Worm (Caenorhabditis elegans) whole organism, L4 larva: ENCODE measurements around the gene pqn-54.

Experiments
- F10B5.3 ChIP-seq: sonication (generic microtip); optimal IDR thresholded peaks from 2 replicates; lab custom pipeline; 2016; ENCODE audit warnings: mild to moderate bottlenecking, missing genetic modification characterization, missing compliant biosample characterization
- T20F7.1 ChIP-seq: fragments of 200-800 bp; sonication (Bioruptor generic); optimal IDR thresholded peaks from 2 replicates; lab custom pipeline; 2018; ENCODE audit warnings: mild to moderate bottlenecking, missing genetic modification characterization, missing compliant biosample characterization
- T26A8.4 ChIP-seq: fragments of 200-800 bp; sonication (Bioruptor generic); IDR thresholded peaks from 2 replicates; pipeline ENCODE4 v1.3.6; 2022; ENCODE audit warnings: missing genetic modification characterization, missing compliant biosample characterization
- Y75B8A.6 ChIP-seq: fragments of 200-800 bp; sonication (Bioruptor generic); IDR thresholded peaks from 2 replicates; pipeline ENCODE4 v1.3.6; 2022; ENCODE audit warnings: missing genetic modification reagents, missing genetic modification characterization, missing compliant biosample characterization
- ZK546.5 ChIP-seq, 2 experiments: sonication (generic microtip); optimal IDR thresholded peaks; 2 replicates each; lab custom pipeline; 2017; ENCODE audit warnings: missing biosample characterization in 2 of 2, missing genetic modification characterization in 2 of 2
- aha-1 ChIP-seq: fragments of 150-350 bp; peaks from one replicate; lab custom pipeline; 2014; ENCODE audit warnings: missing biosample characterization, missing genetic modification characterization
- aly-2 ChIP-seq: sonication (generic microtip); optimal IDR thresholded peaks from 2 replicates; lab custom pipeline; 2018; ENCODE audit warnings: missing biosample characterization, missing genetic modification characterization
- arid-1 ChIP-seq: fragments of 200-800 bp; sonication (Bioruptor generic); conservative IDR thresholded peaks from 2 replicates; pipeline ENCODE4 v1.3.6; 2022; ENCODE audit warnings: missing genetic modification reagents, missing genetic modification characterization, missing compliant biosample characterization
- ceh-20 ChIP-seq: fragments of 200-800 bp; sonication (Bioruptor generic); IDR thresholded peaks from 2 replicates; pipeline ENCODE4 v1.3.6; 2022; ENCODE audit warnings: missing genetic modification reagents, missing genetic modification characterization, missing compliant biosample characterization
- ceh-32 ChIP-seq: sonication (generic microtip); optimal IDR thresholded peaks from 2 replicates; lab custom pipeline; 2016; ENCODE audit warnings: mild to moderate bottlenecking, missing genetic modification characterization, missing compliant biosample characterization; ENCODE audit not compliant: poor library complexity
- daf-12 ChIP-seq: fragments of 150-350 bp; optimal IDR thresholded peaks from 2 replicates; lab custom pipeline; 2014; ENCODE audit warnings: missing biosample characterization, missing genetic modification reagents, missing genetic modification characterization
- daf-16 ChIP-seq, 3 experiments: sonication (generic microtip); optimal IDR thresholded peaks; 2 replicates each; lab custom pipeline; 2016 to 2017; ENCODE audit warnings: missing genetic modification characterization in 3 of 3, missing genetic modification reagents in 3 of 3, mild to moderate bottlenecking in 2 of 3, missing compliant biosample characterization in 2 of 3, missing biosample characterization in 1 of 3, moderate library complexity in 1 of 3
- daf-19 ChIP-seq: fragments of 200-800 bp; sonication (Bioruptor generic); conservative IDR thresholded peaks from 2 replicates; pipeline ENCODE4 v1.3.6; 2022; ENCODE audit warnings: missing genetic modification characterization, missing compliant biosample characterization
- dmd-6 ChIP-seq: fragments of 200-800 bp; sonication (Bioruptor generic); IDR thresholded peaks from 2 replicates; pipeline ENCODE4 v1.3.6; 2022; ENCODE audit warnings: missing genetic modification reagents, missing genetic modification characterization, missing compliant biosample characterization
- duxl-1 ChIP-seq: sonication (generic microtip); optimal IDR thresholded peaks from 2 replicates; lab custom pipeline; 2016; ENCODE audit warnings: mild to moderate bottlenecking, missing genetic modification characterization, moderate library complexity, missing compliant biosample characterization; ENCODE audit not compliant: poor library complexity
- dve-1 ChIP-seq: sonication (generic microtip); optimal IDR thresholded peaks from 2 replicates; lab custom pipeline; 2017; ENCODE audit warnings: antibody characterized with exemption, mild to moderate bottlenecking, missing genetic modification characterization, missing compliant biosample characterization; ENCODE audit not compliant: insufficient read depth
- egl-27 ChIP-seq: sonication (generic microtip); optimal IDR thresholded peaks from 3 replicates; lab custom pipeline; 2017; ENCODE audit warnings: missing biosample characterization, missing genetic modification reagents, missing genetic modification characterization
- gei-8 ChIP-seq: fragments of 200-800 bp; sonication (Bioruptor generic); optimal IDR thresholded peaks from 2 replicates; lab custom pipeline; 2018; ENCODE audit warnings: mild to moderate bottlenecking, missing genetic modification characterization, missing compliant biosample characterization
- hif-1 ChIP-seq, 2 experiments: sonication (generic microtip); optimal IDR thresholded peaks; 2 replicates each; lab custom pipeline; 2016 to 2017; ENCODE audit warnings: missing compliant biosample characterization in 2 of 2, missing genetic modification characterization in 2 of 2, missing genetic modification reagents in 2 of 2, missing genotype in 2 of 2, mild to moderate bottlenecking in 1 of 2
- hlh-11 ChIP-seq: fragments of 200-800 bp; sonication (Bioruptor generic); optimal IDR thresholded peaks from 2 replicates; lab custom pipeline; 2018; ENCODE audit warnings: mild to moderate bottlenecking, missing genetic modification characterization, missing compliant biosample characterization
- hlh-30 ChIP-seq: sonication (generic microtip); optimal IDR thresholded peaks from 2 replicates; lab custom pipeline; 2017; ENCODE audit warnings: antibody characterized with exemption, mild to moderate bottlenecking, missing genetic modification characterization, missing compliant biosample characterization; ENCODE audit not compliant: insufficient read depth
- jun-1 ChIP-seq: fragments of 150-350 bp; optimal IDR thresholded peaks from 2 replicates; lab custom pipeline; 2014; ENCODE audit warnings: missing biosample characterization, missing genetic modification reagents, missing genetic modification characterization
- lin-1 ChIP-seq: fragments of 200-800 bp; sonication (Bioruptor generic); IDR thresholded peaks from 2 replicates; pipeline ENCODE4 v1.3.6; 2022; ENCODE audit warnings: missing genetic modification reagents, missing genetic modification characterization, missing compliant biosample characterization
- lin-15B ChIP-seq: fragments of 150-350 bp; sonication (generic microtip); optimal IDR thresholded peaks from 3 replicates; lab custom pipeline; 2014; ENCODE audit warnings: missing biosample characterization, missing genetic modification characterization
- lin-39 ChIP-seq: fragments of 150-350 bp; optimal IDR thresholded peaks from 2 replicates; lab custom pipeline; 2014; ENCODE audit warnings: missing biosample characterization, missing genetic modification reagents, missing genetic modification characterization
- lir-3 ChIP-seq: sonication (generic microtip); optimal IDR thresholded peaks from 2 replicates; lab custom pipeline; 2016; ENCODE audit warnings: mild to moderate bottlenecking, missing genetic modification characterization, missing compliant biosample characterization
- mxl-2 ChIP-seq: fragments of 200-800 bp; sonication (Bioruptor generic); conservative IDR thresholded peaks from 2 replicates; pipeline ENCODE4 v1.3.6; 2022; ENCODE audit warnings: missing genetic modification reagents, missing genetic modification characterization, missing compliant biosample characterization
- mxl-3 ChIP-seq: fragments of 200-800 bp; sonication (Bioruptor generic); optimal IDR thresholded peaks from 2 replicates; lab custom pipeline; 2018; ENCODE audit warnings: mild to moderate bottlenecking, missing genetic modification characterization, missing compliant biosample characterization
- nhr-102 ChIP-seq: sonication (generic microtip); optimal IDR thresholded peaks from 2 replicates; lab custom pipeline; 2016; ENCODE audit warnings: mild to moderate bottlenecking, missing genetic modification characterization, moderate library complexity, missing compliant biosample characterization
- nhr-11 ChIP-seq: fragments of 150-350 bp; optimal IDR thresholded peaks from 2 replicates; lab custom pipeline; 2014; ENCODE audit warnings: missing biosample characterization, missing genetic modification characterization
- nhr-237 ChIP-seq: sonication (generic microtip); optimal IDR thresholded peaks from 2 replicates; lab custom pipeline; 2017; ENCODE audit warnings: missing biosample characterization, missing genetic modification characterization
- nhr-28 ChIP-seq: fragments of 150-350 bp; optimal IDR thresholded peaks from 2 replicates; lab custom pipeline; 2014; ENCODE audit warnings: missing biosample characterization, missing genetic modification characterization
- nhr-42 ChIP-seq: fragments of 200-800 bp; sonication (Bioruptor generic); IDR thresholded peaks from 2 replicates; pipeline ENCODE4 v1.3.6; 2022; ENCODE audit warnings: missing genetic modification characterization, missing compliant biosample characterization
- nhr-48 ChIP-seq: sonication (generic microtip); optimal IDR thresholded peaks from 2 replicates; lab custom pipeline; 2016; ENCODE audit warnings: mild to moderate bottlenecking, missing genetic modification characterization, missing compliant biosample characterization
- nhr-77 ChIP-seq: fragments of 150-350 bp; optimal IDR thresholded peaks from 2 replicates; lab custom pipeline; 2014; ENCODE audit warnings: missing biosample characterization, missing genetic modification characterization
- php-3 ChIP-seq: fragments of 200-800 bp; sonication (Bioruptor generic); IDR thresholded peaks from 2 replicates; pipeline ENCODE4 v1.3.6; 2022; ENCODE audit warnings: missing genetic modification reagents, missing genetic modification characterization, missing compliant biosample characterization
- pqm-1 ChIP-seq: sonication (generic microtip); optimal IDR thresholded peaks from 2 replicates; lab custom pipeline; 2017; ENCODE audit warnings: missing biosample characterization, missing genetic modification characterization
- rbr-2 ChIP-seq: sonication (generic microtip); optimal IDR thresholded peaks from 2 replicates; lab custom pipeline; 2016; ENCODE audit warnings: missing genotype, missing genetic modification characterization, missing compliant biosample characterization
- sdz-12 ChIP-seq: fragments of 200-800 bp; sonication (Bioruptor generic); optimal IDR thresholded peaks from 2 replicates; lab custom pipeline; 2018; ENCODE audit warnings: mild to moderate bottlenecking, missing genetic modification characterization, missing compliant biosample characterization
- set-16 ChIP-seq: fragments of 200-800 bp; sonication (Bioruptor generic); IDR thresholded peaks from 2 replicates; pipeline ENCODE4 v1.3.6; 2022; ENCODE audit warnings: missing genetic modification reagents, missing genetic modification characterization, missing compliant biosample characterization
- snpc-4 ChIP-seq: fragments of 150-350 bp; optimal IDR thresholded peaks from 2 replicates; lab custom pipeline; 2014; ENCODE audit warnings: missing biosample characterization, missing genetic modification characterization
- vab-7 ChIP-seq: fragments of 200-800 bp; sonication (Bioruptor generic); IDR thresholded peaks from 2 replicates; pipeline ENCODE4 v1.3.6; 2022; ENCODE audit warnings: missing genetic modification reagents, missing genetic modification characterization, missing compliant biosample characterization
- zag-1 ChIP-seq: fragments of 150-350 bp; optimal IDR thresholded peaks from 2 replicates; lab custom pipeline; 2014; ENCODE audit warnings: missing biosample characterization, missing genetic modification characterization
- zfp-2 ChIP-seq: sonication (generic microtip); optimal IDR thresholded peaks from 2 replicates; lab custom pipeline; 2016; ENCODE audit warnings: mild to moderate bottlenecking, missing genetic modification characterization, missing compliant biosample characterization
- zfp-3 ChIP-seq: fragments of 200-800 bp; sonication (Bioruptor generic); conservative IDR thresholded peaks from 2 replicates; pipeline ENCODE4 v1.3.6; 2022; ENCODE audit warnings: missing genetic modification reagents, missing genetic modification characterization, missing compliant biosample characterization
- zip-11 ChIP-seq: fragments of 200-800 bp; sonication (Bioruptor generic); IDR thresholded peaks from 2 replicates; pipeline ENCODE4 v1.3.6; 2022; ENCODE audit warnings: missing genetic modification characterization, missing compliant biosample characterization
- zip-2 ChIP-seq: fragments of 150-350 bp; optimal IDR thresholded peaks from 2 replicates; lab custom pipeline; 2014; ENCODE audit warnings: missing biosample characterization, missing genetic modification characterization

pqn-54 gene

ce11 chrV:1456614-1457013, 8.2 kb upstream of the pqn-54 start (continued):
- TF ChIP-seq zfp-2 (tag; lab: Kevin White, UChicago) (no peak), dve-1 (tag; lab: Kevin White, UChicago) (peak; percentile 95), vab-7 (GFP tag; lab: Robert Waterston, UW) (no peak), nhr-102 (tag; lab: Kevin White, UChicago) (peak; percentile 65), snpc-4 (tag; lab: Kevin White, UChicago) (no peak), arid-1 (no peak), F10B5.3 (no peak), zfp-3 (GFP tag; lab: Robert Waterston, UW) (no peak), nhr-42 (GFP tag; lab: Robert Waterston, UW) (no peak), mxl-3 (no peak), daf-12 (tag; lab: Kevin White, UChicago) (no peak), hlh-30 (tag; lab: Kevin White, UChicago) (peak; percentile 35), zip-11 (GFP tag; lab: Robert Waterston, UW) (no peak), set-16 (GFP tag; lab: Robert Waterston, UW) (no peak), Y75B8A.6 (GFP tag; lab: Robert Waterston, UW) (no peak), T20F7.1 (GFP tag; lab: Kevin White, UChicago) (no peak), nhr-77 (peak; percentile 89), pqm-1 (no peak), lir-3 (tag; lab: Kevin White, UChicago) (no peak), zip-2 (no peak), nhr-28 (tag; lab: Kevin White, UChicago) (peak; percentile 72), daf-19 (no peak), T26A8.4 (GFP tag; lab: Robert Waterston, UW) (no peak), sdz-12 (GFP tag; lab: Kevin White, UChicago) (no peak), zag-1 (tag; lab: Kevin White, UChicago) (no peak), jun-1 (no peak), rbr-2 (tag; lab: Kevin White, UChicago) (no peak), lin-1 (GFP tag; lab: Robert Waterston, UW) (no peak), lin-39 (tag; lab: Kevin White, UChicago) (no peak), nhr-48 (tag; lab: Kevin White, UChicago) (peak; percentile 72), nhr-237 (tag; lab: Kevin White, UChicago) (no peak)

DNA sequence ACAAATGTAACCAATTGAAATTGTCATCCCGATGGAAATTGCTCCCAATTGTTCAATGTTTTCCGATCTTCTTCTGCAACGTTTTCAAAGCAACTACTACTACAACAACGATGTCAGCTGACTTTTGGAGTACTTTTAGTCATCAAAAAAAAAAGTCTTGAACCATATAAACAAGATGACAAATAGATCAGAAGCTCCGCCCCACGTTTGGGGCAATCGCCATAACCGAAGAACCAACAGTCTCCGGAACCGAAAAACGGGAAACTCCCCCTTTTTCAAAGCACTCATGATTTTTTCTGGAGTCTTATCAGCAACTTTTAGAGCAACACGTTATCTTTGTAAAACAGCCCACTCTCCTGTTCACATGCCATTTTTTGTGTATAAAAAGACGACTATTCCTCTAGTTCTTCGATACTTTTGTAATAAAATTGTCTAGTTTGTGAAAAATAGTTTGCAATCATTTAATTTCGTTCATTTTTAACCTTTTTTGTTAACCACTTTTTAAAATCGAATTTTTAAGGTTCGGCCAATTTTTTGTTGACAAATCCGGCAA, 5.3 kb upstream of the pqn-54 start:
- TF ChIP-seq hlh-11 (tag; lab: Kevin White, UChicago), result peak; percentile 66
- TF ChIP-seq aly-2 (tag; lab: Kevin White, UChicago), result no peak
- peak; percentile 81 for TF ChIP-seq dmd-6 (GFP tag; lab: Robert Waterston, UW)
- no peak for TF ChIP-seq ceh-32 (tag; lab: Kevin White, UChicago)
- TF ChIP-seq nhr-77, result peak; percentile 47
- no peak for TF ChIP-seq rbr-2 (tag; lab: Kevin White, UChicago)
- no peak for TF ChIP-seq Y75B8A.6 (GFP tag; lab: Robert Waterston, UW)
- no peak for TF ChIP-seq nhr-11 (tag; lab: Kevin White, UChicago)
- TF ChIP-seq nhr-28 (tag; lab: Kevin White, UChicago), result peak; percentile 67
- no peak for TF ChIP-seq set-16 (GFP tag; lab: Robert Waterston, UW)
- no peak for TF ChIP-seq egl-27 (tag; lab: Kevin White, UChicago)
- no peak for TF ChIP-seq daf-16 (GFP tag; optimal IDR thresholded peaks at IDR 0.05; lab: Kevin White, UChicago)
- TF ChIP-seq daf-16 (tag; optimal IDR thresholded peaks at IDR 0.05; lab: Kevin White, UChicago), result peak; percentile 81
- TF ChIP-seq gei-8 (GFP tag; lab: Kevin White, UChicago), result no peak
- peak; percentile 78 for TF ChIP-seq mxl-2
- TF ChIP-seq php-3 (GFP tag; lab: Robert Waterston, UW), result peak; percentile 18; the same call in 1 of the 2 replicates
- TF ChIP-seq dve-1 (tag; lab: Kevin White, UChicago), result peak; percentile 44
- TF ChIP-seq hlh-30 (tag; lab: Kevin White, UChicago), result peak; percentile 43
- no peak for TF ChIP-seq hif-1 (tag; optimal IDR thresholded peaks at IDR 0.05; lab: Kevin White, UChicago)
- TF ChIP-seq aha-1, result peak; percentile 66
- TF ChIP-seq ZK546.5 (tag; optimal IDR thresholded peaks at IDR 0.05; lab: Kevin White, UChicago), result no peak
- peak; percentile 43 for TF ChIP-seq pqm-1
- no peak for TF ChIP-seq duxl-1
- TF ChIP-seq ceh-20 (GFP tag; lab: Robert Waterston, UW), result no peak
- TF ChIP-seq nhr-48 (tag; lab: Kevin White, UChicago), result peak; percentile 18
- no peak for TF ChIP-seq lin-15B
- TF ChIP-seq, all 104 proteins: peak for 12
